Worm (Caenorhabditis elegans): ENCODE data around the gene apl-1.

The apl-1 gene

ce11 chrX:5106187-5106694, 10.4 kb downstream of the apl-1 start (continued):
- TF ChIP-seq B0035.1 (tag; optimal IDR thresholded peaks at IDR 0.05) = no peak
- TF ChIP-seq snpc-1.3 (tag; optimal IDR thresholded peaks at IDR 0.05; ENCODE audit: insufficient read depth) = no peak
- TF ChIP-seq mes-4 (tag; optimal IDR thresholded peaks at IDR 0.05) = no peak
- no peak for TF ChIP-seq ztf-25 (GFP tag; IDR thresholded peaks at IDR 0.05)
- TF ChIP-seq bed-2 (GFP tag; IDR thresholded peaks at IDR 0.05) = no peak
- TF ChIP-seq F22D6.2 (tag; optimal IDR thresholded peaks at IDR 0.05) = no peak
- TF ChIP-seq hsf-1 (GFP tag; IDR thresholded peaks at IDR 0.05) = no peak; the same call in 1 of the 2 replicates
- peak; percentile 78; the same call in 1 of the 2 replicates for TF ChIP-seq madf-3 (GFP tag; IDR thresholded peaks at IDR 0.05)
- no peak for TF ChIP-seq ceh-91 (GFP tag; IDR thresholded peaks at IDR 0.05)

DNA sequence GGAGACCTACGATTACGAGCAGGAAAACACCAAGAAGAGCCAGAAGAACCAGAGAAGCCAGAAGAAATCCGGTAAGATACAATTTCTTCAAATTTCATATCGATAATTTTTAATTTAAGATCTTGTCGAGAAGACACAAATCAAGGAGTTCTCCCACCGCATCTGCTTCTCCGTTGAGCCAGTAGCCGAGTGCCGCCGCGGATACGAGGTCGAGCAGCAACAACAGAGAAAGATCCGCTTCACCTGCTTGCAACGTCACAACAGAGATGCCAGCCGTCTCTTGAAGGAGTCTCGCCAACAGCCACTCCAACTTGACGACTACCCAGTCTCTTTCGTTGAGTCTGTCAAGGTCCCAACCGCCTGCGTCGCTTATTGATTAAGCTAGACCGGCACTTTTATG, 11.0 kb downstream of the apl-1 start:
- no peak for TF ChIP-seq ama-1 (optimal IDR thresholded peaks at IDR 0.05)
- no peak for TF ChIP-seq ama-1 (GFP tag; optimal IDR thresholded peaks at IDR 0.05)
- no peak for TF ChIP-seq madf-3 (GFP tag; IDR thresholded peaks at IDR 0.05)
- TF ChIP-seq F37B4.10 (GFP tag; IDR thresholded peaks at IDR 0.05) = peak; percentile 85; the same call in 1 of the 2 replicates
- TF ChIP-seq nhr-179 (tag; optimal IDR thresholded peaks at IDR 0.05) = no peak
- TF ChIP-seq B0336.3 (GFP tag; IDR thresholded peaks at IDR 0.05) = peak; percentile 0; the same call in 1 of the 2 replicates
- TF ChIP-seq egl-44 (GFP tag; IDR thresholded peaks at IDR 0.05) = 0 out of 2 replicates have a peak, but pooled peaks have one; percentile 23
- TF ChIP-seq zim-3 (tag; optimal IDR thresholded peaks at IDR 0.05) = no peak
- peak; percentile 43; the same call in 1 of the 2 replicates for TF ChIP-seq zfh-2 (GFP tag; conservative IDR thresholded peaks at IDR 0.05)
- TF ChIP-seq Y95B8A.8 (GFP tag; IDR thresholded peaks at IDR 0.05) = 0 out of 2 replicates have a peak, but pooled peaks have one; percentile 10
- TF ChIP-seq ZK185.1 (tag; optimal IDR thresholded peaks at IDR 0.05; ENCODE audit: poor library complexity, severe bottlenecking) = peak; percentile 62
- TF ChIP-seq Y56A3A.18 (GFP tag; IDR thresholded peaks at IDR 0.05) = peak; percentile 13; the same call in 1 of the 2 replicates
- no peak for TF ChIP-seq rpc-1 (optimal IDR thresholded peaks at IDR 0.05)
- no peak for TF ChIP-seq rpc-1 (tag; optimal IDR thresholded peaks at IDR 0.05)
- peak; percentile 5; the same call in 1 of the 2 replicates for TF ChIP-seq mcd-1 (GFP tag; IDR thresholded peaks at IDR 0.05)
- peak; percentile 73 for TF ChIP-seq nhr-90 (tag; optimal IDR thresholded peaks at IDR 0.05)
- 0 out of 2 replicates have a peak, but pooled peaks have one; percentile 8 for TF ChIP-seq pbrm-1 (GFP tag; IDR thresholded peaks at IDR 0.05)
- no peak for TF ChIP-seq ceh-79 (tag; optimal IDR thresholded peaks at IDR 0.05)
- peak; percentile 2 for TF ChIP-seq tbp1 (GFP tag; optimal IDR thresholded peaks at IDR 0.05)

ce11 chrX:5103422-5103821, 13.2 kb downstream of the apl-1 start:
- TF ChIP-seq Y53G8AR.9 (GFP tag; conservative IDR thresholded peaks at IDR 0.05) (peak; percentile 76), nhr-90 (tag; optimal IDR thresholded peaks at IDR 0.05) (peak; percentile 34), hlh-26 (GFP tag; conservative IDR thresholded peaks at IDR 0.05) (no peak), repo-1 (tag; optimal IDR thresholded peaks at IDR 0.05) (peak; percentile 55), ZK185.1 (tag; optimal IDR thresholded peaks at IDR 0.05; ENCODE audit: poor library complexity, severe bottlenecking) (peak; percentile 59), rcor-1 (GFP tag; IDR thresholded peaks at IDR 0.05) (0 out of 2 replicates have a peak, but pooled peaks have one; percentile 4), ceh-91 (GFP tag; IDR thresholded peaks at IDR 0.05) (0 out of 2 replicates have a peak, but pooled peaks have one; percentile 16), aptf-2 (GFP tag; conservative IDR thresholded peaks at IDR 0.05) (no peak), Y56A3A.18 (GFP tag; IDR thresholded peaks at IDR 0.05) (0 out of 2 replicates have a peak, but pooled peaks have one; percentile 77), F52B5.7 (tag; optimal IDR thresholded peaks at IDR 0.05) (peak; percentile 3), Y53F4B.3 (GFP tag; IDR thresholded peaks at IDR 0.05) (no peak), lin-26 (GFP tag; IDR thresholded peaks at IDR 0.05) (0 out of 2 replicates have a peak, but pooled peaks have one; percentile 28)

All from whole organism, young adult.